Fruit fly (Drosophila melanogaster) whole organism, adult: Measurements from ENCODE around the gene Kat60.

Experiments used
- CG12768 ChIP-seq: fragments of 200-800 bp; sonication (Bioruptor generic); optimal IDR thresholded peaks from 2 replicates; lab custom pipeline; 2017; ENCODE audit warnings: missing biosample characterization, missing genetic modification characterization, mild to moderate bottlenecking, moderate library complexity, missing genetic modification reagents
- Crg-1 ChIP-seq: fragments of 200-800 bp; sonication (Bioruptor generic); optimal IDR thresholded peaks from 2 replicates; lab custom pipeline; 2016; ENCODE audit warnings: missing biosample characterization, missing genetic modification characterization
- Mnt ChIP-seq: fragments of 200-800 bp; sonication (Bioruptor generic); optimal IDR thresholded peaks from 2 replicates; lab custom pipeline; 2016; ENCODE audit warnings: missing biosample characterization, mild to moderate bottlenecking, missing genetic modification characterization
- cic ChIP-seq: fragments of 200-800 bp; sonication (Bioruptor generic); optimal IDR thresholded peaks from 2 replicates; lab custom pipeline; 2017; ENCODE audit warnings: missing biosample characterization, mild to moderate bottlenecking, missing genetic modification characterization, moderate library complexity
- cnc ChIP-seq, 2 experiments: fragments of >200 bp; optimal IDR thresholded peaks; 2 replicates each; lab custom pipeline; 2017
- toe ChIP-seq: fragments of 200-800 bp; sonication (Bioruptor generic); optimal IDR thresholded peaks from 2 replicates; lab custom pipeline; 2016; ENCODE audit warnings: missing biosample characterization, missing genetic modification characterization

DNA sequence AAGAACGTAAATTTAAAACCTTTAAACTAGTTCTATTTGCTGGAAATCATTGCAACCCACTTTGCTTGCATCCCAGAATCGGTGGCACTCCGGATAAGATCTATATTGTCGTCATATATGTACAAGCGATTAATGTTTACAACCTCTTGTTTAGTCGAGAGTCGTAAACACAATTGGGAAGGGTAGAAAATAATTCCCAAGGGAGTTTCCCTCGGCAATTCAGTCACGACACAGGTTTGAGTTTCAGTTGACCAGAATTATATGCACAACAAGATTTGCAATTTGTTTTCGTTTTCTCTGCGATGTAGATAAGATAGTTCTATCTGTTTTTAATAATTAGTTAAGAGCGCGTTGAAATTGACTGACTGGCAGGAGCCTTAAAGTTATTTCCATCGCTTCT, 48.4 kb upstream of the Kat60 start:
- no peak for TF ChIP-seq Crg-1 (GFP tag; lab: Kevin White, UChicago)
- no peak for TF ChIP-seq CG12768 (GFP tag; lab: Kevin White, UChicago)
- no peak for TF ChIP-seq Mnt (GFP tag; lab: Kevin White, UChicago)
- no peak for TF ChIP-seq cnc (optimal IDR thresholded peaks at IDR 0.05; lab: Kevin White, UChicago)
- TF ChIP-seq cic (GFP tag; lab: Kevin White, UChicago): peak; percentile 42
- TF ChIP-seq toe (GFP tag; lab: Kevin White, UChicago): no peak
